Worm (Caenorhabditis elegans) whole organism, L3 larva: ENCODE measurements around the gene K02D10.4.

Experiments
- ZK546.5 ChIP-seq: sonication (generic microtip); optimal IDR thresholded peaks from 2 replicates; lab custom pipeline; 2017; ENCODE audit warnings: missing biosample characterization, missing genetic modification characterization
- ama-1 ChIP-seq: fragments of 150-350 bp; optimal IDR thresholded peaks from 2 replicates; lab custom pipeline; 2018
- egl-27 ChIP-seq: sonication (generic microtip); optimal IDR thresholded peaks from 4 replicates; lab custom pipeline; 2017; ENCODE audit warnings: missing biosample characterization, missing genetic modification reagents, missing genetic modification characterization
- mdl-1 ChIP-seq: fragments of 150-350 bp; optimal IDR thresholded peaks from 2 replicates; lab custom pipeline; 2014; ENCODE audit warnings: missing biosample characterization, missing genetic modification characterization
- nhr-237 ChIP-seq: fragments of 150-350 bp; optimal IDR thresholded peaks from 2 replicates; lab custom pipeline; 2014; ENCODE audit warnings: missing biosample characterization, missing genetic modification characterization
- nhr-77 ChIP-seq: fragments of 150-350 bp; optimal IDR thresholded peaks from 2 replicates; lab custom pipeline; 2014; ENCODE audit warnings: missing biosample characterization, missing genetic modification characterization
- pqm-1 ChIP-seq: fragments of 150-350 bp; optimal IDR thresholded peaks from 2 replicates; lab custom pipeline; 2017; ENCODE audit warnings: missing biosample characterization, missing genetic modification characterization, inconsistent platforms
- skn-1 ChIP-seq: fragments of 150-350 bp; optimal IDR thresholded peaks from 2 replicates; lab custom pipeline; 2014; ENCODE audit warnings: missing biosample characterization, missing genetic modification characterization
- unc-39 ChIP-seq: sonication (generic microtip); optimal IDR thresholded peaks from 4 replicates; lab custom pipeline; 2017; ENCODE audit warnings: missing biosample characterization, missing genetic modification characterization
- zag-1 ChIP-seq: fragments of 150-350 bp; optimal IDR thresholded peaks from 2 replicates; lab custom pipeline; 2014; ENCODE audit warnings: missing biosample characterization, missing genetic modification characterization
- ztf-11 ChIP-seq: fragments of 150-350 bp; optimal IDR thresholded peaks from 2 replicates; lab custom pipeline; 2014; ENCODE audit warnings: missing biosample characterization, missing genetic modification characterization

ce11 chrIII:8738289-8738688, 41.5 kb downstream of the K02D10.4 start:
- TF ChIP-seq ama-1 (lab: Kevin White, UChicago) = no peak
- TF ChIP-seq egl-27 (tag; lab: Kevin White, UChicago) = no peak
- no peak for TF ChIP-seq mdl-1 (tag; lab: Kevin White, UChicago)
- no peak for TF ChIP-seq unc-39 (tag; lab: Kevin White, UChicago)
- TF ChIP-seq zag-1 (tag; lab: Kevin White, UChicago) = no peak
- no peak for TF ChIP-seq nhr-237 (tag; lab: Kevin White, UChicago)
- TF ChIP-seq nhr-77 (tag; lab: Kevin White, UChicago) = no peak
- TF ChIP-seq skn-1 (tag; lab: Kevin White, UChicago) = no peak
- TF ChIP-seq ztf-11 (tag; lab: Kevin White, UChicago) = no peak
- TF ChIP-seq pqm-1 (tag; lab: Kevin White, UChicago) = no peak
- no peak for TF ChIP-seq ZK546.5 (tag; lab: Kevin White, UChicago)
